Worm (Caenorhabditis elegans) whole organism, mixed stage, embryonic: Measurements from ENCODE around the gene T13F2.6.

Experiments
- cnd-1 ChIP-seq: fragments of 200-800 bp; sonication (Bioruptor generic); optimal IDR thresholded peaks from 2 replicates; lab custom pipeline; 2018; ENCODE audit warnings: mild to moderate bottlenecking, missing genetic modification characterization, missing compliant biosample characterization
- ztf-11 ChIP-seq: fragments of 150-350 bp; optimal IDR thresholded peaks from 2 replicates; lab custom pipeline; 2014; ENCODE audit warnings: missing biosample characterization, missing genetic modification characterization

DNA sequence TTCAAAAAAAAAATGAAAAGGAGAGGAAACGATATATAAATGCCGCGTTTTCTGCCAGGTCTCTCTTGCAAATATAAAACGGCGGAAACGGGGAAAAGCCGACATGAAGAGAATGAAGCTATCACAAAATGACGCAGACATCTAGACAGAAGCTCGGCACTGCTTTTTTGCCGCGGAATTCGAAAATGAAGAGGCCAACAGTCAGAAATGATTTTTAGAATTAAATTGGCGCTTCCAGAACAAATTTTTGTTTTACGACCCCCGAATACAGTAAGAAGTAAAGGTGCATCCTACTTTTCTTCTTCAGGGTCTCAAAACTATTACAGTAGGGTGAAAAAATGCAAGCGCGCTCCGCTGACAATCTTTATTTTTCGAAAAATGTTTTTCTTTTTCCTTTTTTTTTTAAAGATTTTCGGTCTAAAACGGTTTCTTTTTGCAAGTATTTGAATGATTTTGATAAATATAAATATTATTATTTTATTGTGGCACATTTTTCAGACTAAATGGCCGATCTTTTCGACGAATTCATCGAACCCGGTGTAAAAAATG, 47.1 kb downstream of the T13F2.6 start, which contains the start of gene mtr-4:
- TF ChIP-seq ztf-11 (tag; lab: Kevin White, UChicago) (no peak), cnd-1 (tag; lab: Kevin White, UChicago) (no peak)
